Worm (Caenorhabditis elegans) whole organism, late embryonic: ENCODE results near the gene srw-85.

Experiments used
- ama-1 ChIP-seq: fragments of 150-350 bp; optimal IDR thresholded peaks from 2 replicates; lab custom pipeline; 2014
- ceh-9 ChIP-seq: sonication (generic microtip); optimal IDR thresholded peaks from 2 replicates; lab custom pipeline; 2016; ENCODE audit warnings: mild to moderate bottlenecking, missing genetic modification characterization, inconsistent platforms, missing compliant biosample characterization
- hlh-15 ChIP-seq: sonication (generic microtip); optimal IDR thresholded peaks from 2 replicates; lab custom pipeline; 2016; ENCODE audit warnings: missing genetic modification characterization, missing compliant biosample characterization
- nhr-11 ChIP-seq: fragments of 150-350 bp; optimal IDR thresholded peaks from 2 replicates; lab custom pipeline; 2014; ENCODE audit warnings: missing biosample characterization, missing genetic modification characterization
- npax-4 ChIP-seq: sonication (generic microtip); optimal IDR thresholded peaks from 2 replicates; lab custom pipeline; 2016; ENCODE audit warnings: missing genetic modification characterization, missing compliant biosample characterization
- pag-3 ChIP-seq: sonication (generic microtip); optimal IDR thresholded peaks from 2 replicates; lab custom pipeline; 2016; ENCODE audit warnings: missing compliant biosample characterization, missing genetic modification characterization, borderline replicate concordance
- pat-9 ChIP-seq: fragments of 200-800 bp; sonication (Bioruptor generic); optimal IDR thresholded peaks from 2 replicates; lab custom pipeline; 2018; ENCODE audit warnings: mild to moderate bottlenecking, missing genetic modification characterization, moderate library complexity, missing compliant biosample characterization
- tbx-7 ChIP-seq: sonication (generic microtip); optimal IDR thresholded peaks from 2 replicates; lab custom pipeline; 2016; ENCODE audit warnings: missing genotype, missing genetic modification characterization, missing compliant biosample characterization
- unc-86 ChIP-seq: sonication (generic microtip); optimal IDR thresholded peaks from 2 replicates; lab custom pipeline; 2016; ENCODE audit warnings: missing genetic modification characterization, missing compliant biosample characterization

ce11 chrV:19403619-19404018 lies 27.3 kb downstream of the srw-85 start:
- TF ChIP-seq ama-1 (lab: Kevin White, UChicago) (no peak), pag-3 (tag; lab: Kevin White, UChicago) (no peak), hlh-15 (tag; lab: Kevin White, UChicago) (no peak), ceh-9 (tag; lab: Kevin White, UChicago) (no peak), npax-4 (tag; lab: Kevin White, UChicago) (no peak), nhr-11 (tag; lab: Kevin White, UChicago) (no peak), tbx-7 (tag; lab: Kevin White, UChicago) (no peak), unc-86 (tag; lab: Kevin White, UChicago) (no peak), pat-9 (no peak)
